Fruit fly (Drosophila melanogaster) whole organism, embryonic: Measurements from ENCODE around the gene CG16903.
A peak's percentile ranks its signal among the peaks of the same experiment; 100 is the strongest.

Source experiments
- Abd-B ChIP-seq: fragments of 200-800 bp; sonication (Bioruptor generic); optimal IDR thresholded peaks from 2 replicates; lab custom pipeline; 2018; ENCODE audit warnings: missing biosample characterization, mild to moderate bottlenecking, missing genetic modification characterization, moderate library complexity
- Adf1 ChIP-seq: fragments of 200-800 bp; sonication (Bioruptor generic); IDR thresholded peaks from 2 replicates; pipeline ENCODE4 v1.3.6; 2022; ENCODE audit warnings: missing biosample characterization, missing genetic modification characterization
- Bdp1 ChIP-seq: fragments of 200-800 bp; sonication (Bioruptor generic); optimal IDR thresholded peaks from 3 replicates; lab custom pipeline; 2016; ENCODE audit warnings: missing biosample characterization, missing genetic modification characterization
- CG10462 ChIP-seq: fragments of 200-800 bp; sonication (Bioruptor generic); optimal IDR thresholded peaks from 2 replicates; lab custom pipeline; 2016; ENCODE audit warnings: missing biosample characterization, missing genetic modification characterization
- CG10979 ChIP-seq: fragments of 200-800 bp; sonication (Bioruptor generic); optimal IDR thresholded peaks from 2 replicates; lab custom pipeline; 2018; ENCODE audit warnings: missing biosample characterization, mild to moderate bottlenecking, missing genetic modification characterization, moderate library complexity
- CG12219 ChIP-seq: fragments of 200-800 bp; sonication (Bioruptor generic); optimal IDR thresholded peaks from 3 replicates; lab custom pipeline; 2018; ENCODE audit warnings: missing biosample characterization, mild to moderate bottlenecking, missing genetic modification characterization
- CG12769 ChIP-seq: fragments of 200-800 bp; sonication (Bioruptor generic); optimal IDR thresholded peaks from 2 replicates; lab custom pipeline; 2019; ENCODE audit warnings: missing biosample characterization, mild to moderate bottlenecking, missing genetic modification characterization, moderate library complexity
- CG15073 ChIP-seq: fragments of 200-800 bp; sonication (Bioruptor generic); optimal IDR thresholded peaks from 2 replicates; lab custom pipeline; 2016; ENCODE audit warnings: missing biosample characterization, missing genetic modification characterization
- CG15601 ChIP-seq: fragments of 200-800 bp; sonication (Bioruptor generic); optimal IDR thresholded peaks from 3 replicates; lab custom pipeline; 2019; ENCODE audit warnings: missing biosample characterization, mild to moderate bottlenecking, missing genetic modification characterization, moderate library complexity
- CG17186 ChIP-seq: fragments of 200-800 bp; sonication (Bioruptor generic); optimal IDR thresholded peaks from 3 replicates; lab custom pipeline; 2017; ENCODE audit warnings: missing biosample characterization, missing genetic modification reagents, missing genetic modification characterization
- CG18476 ChIP-seq: fragments of 200-800 bp; sonication (Bioruptor generic); optimal IDR thresholded peaks from 2 replicates; lab custom pipeline; 2016; ENCODE audit warnings: missing biosample characterization, mild to moderate bottlenecking, missing genetic modification characterization
- CG33557 ChIP-seq: fragments of 200-800 bp; sonication (Bioruptor generic); optimal IDR thresholded peaks from 2 replicates; lab custom pipeline; 2019; ENCODE audit warnings: missing biosample characterization, mild to moderate bottlenecking, missing genetic modification characterization, moderate library complexity
- CG4424 ChIP-seq: fragments of 200-800 bp; sonication (Bioruptor generic); optimal IDR thresholded peaks from 3 replicates; lab custom pipeline; 2016; ENCODE audit warnings: missing biosample characterization, missing genetic modification characterization
- CG6765 ChIP-seq: fragments of 200-800 bp; sonication (Bioruptor generic); optimal IDR thresholded peaks from 3 replicates; lab custom pipeline; 2017; ENCODE audit warnings: missing biosample characterization, mild to moderate bottlenecking, missing genetic modification characterization
- CG7372 ChIP-seq: fragments of 200-800 bp; sonication (Bioruptor generic); IDR thresholded peaks from 2 replicates; pipeline ENCODE4 v1.3.6; 2022; ENCODE audit warnings: missing biosample characterization, missing genetic modification characterization
- CG7839 ChIP-seq: fragments of 200-800 bp; sonication (Bioruptor generic); optimal IDR thresholded peaks from 3 replicates; lab custom pipeline; 2018; ENCODE audit warnings: missing biosample characterization, mild to moderate bottlenecking, missing genetic modification characterization, moderate library complexity
- CG8290 ChIP-seq, 3 experiments: fragments of 200-800 bp; sonication (Bioruptor generic); optimal IDR thresholded peaks; 2 replicates each; lab custom pipeline; 2016 to 2019; ENCODE audit warnings: missing biosample characterization in 3 of 3, missing genetic modification characterization in 3 of 3, mild to moderate bottlenecking in 2 of 3, moderate library complexity in 1 of 3
- CG8478 ChIP-seq: fragments of >200 bp; optimal IDR thresholded peaks from 2 replicates; lab custom pipeline; 2018
- CG9609 ChIP-seq: fragments of 200-800 bp; sonication (Bioruptor generic); optimal IDR thresholded peaks from 3 replicates; lab custom pipeline; 2016; ENCODE audit warnings: missing biosample characterization, missing genetic modification characterization
- CG9932 ChIP-seq: fragments of 200-800 bp; sonication (Bioruptor generic); IDR thresholded peaks from 2 replicates; pipeline ENCODE4 v1.3.6; 2022; ENCODE audit warnings: missing biosample characterization, missing genetic modification characterization
- Fer1 ChIP-seq: fragments of 200-800 bp; sonication (Bioruptor generic); optimal IDR thresholded peaks from 2 replicates; lab custom pipeline; 2017; ENCODE audit warnings: missing biosample characterization, mild to moderate bottlenecking, missing genetic modification characterization
- HmgD ChIP-seq: fragments of 200-800 bp; sonication (Bioruptor generic); optimal IDR thresholded peaks from 3 replicates; lab custom pipeline; 2016; ENCODE audit warnings: missing biosample characterization, missing genetic modification characterization
- Hmr ChIP-seq: fragments of 200-800 bp; sonication (Bioruptor generic); optimal IDR thresholded peaks from 3 replicates; lab custom pipeline; 2017; ENCODE audit warnings: mild to moderate bottlenecking, missing biosample characterization, missing genetic modification reagents, missing genetic modification characterization
- Kr ChIP-seq: fragments of 200-800 bp; sonication (Bioruptor generic); optimal IDR thresholded peaks from 2 replicates; lab custom pipeline; 2017; ENCODE audit warnings: missing biosample characterization, mild to moderate bottlenecking, missing genetic modification characterization
- MBD-R2 ChIP-seq: fragments of 200-800 bp; sonication (Bioruptor generic); IDR thresholded peaks from 2 replicates; pipeline ENCODE4 v1.3.6; 2022; ENCODE audit warnings: missing biosample characterization, missing genetic modification characterization
- Xbp1 ChIP-seq: fragments of 200-800 bp; sonication (Bioruptor generic); optimal IDR thresholded peaks from 3 replicates; lab custom pipeline; 2016; ENCODE audit warnings: missing biosample characterization, mild to moderate bottlenecking, missing genetic modification characterization
- ac ChIP-seq: fragments of 200-800 bp; sonication (Bioruptor generic); optimal IDR thresholded peaks from 3 replicates; lab custom pipeline; 2017; ENCODE audit warnings: missing biosample characterization, mild to moderate bottlenecking, missing genetic modification characterization
- al ChIP-seq: fragments of 200-800 bp; sonication (Bioruptor generic); IDR thresholded peaks from 2 replicates; pipeline ENCODE4 v1.3.6; 2022; ENCODE audit warnings: missing biosample characterization, missing genetic modification characterization
- amos ChIP-seq: fragments of 200-800 bp; sonication (Bioruptor generic); IDR thresholded peaks from 2 replicates; pipeline ENCODE4 v1.3.6; 2022; ENCODE audit warnings: missing biosample characterization, missing genetic modification characterization; ENCODE audit not compliant: partially characterized antibody
- bab2 ChIP-seq: fragments of 200-800 bp; sonication (Bioruptor generic); optimal IDR thresholded peaks from 2 replicates; lab custom pipeline; 2016; ENCODE audit warnings: missing biosample characterization, missing genetic modification characterization
- bigmax ChIP-seq: fragments of 200-800 bp; sonication (Bioruptor generic); optimal IDR thresholded peaks from 2 replicates; lab custom pipeline; 2018; ENCODE audit warnings: missing biosample characterization, mild to moderate bottlenecking, missing genetic modification characterization
- caup ChIP-seq: fragments of 200-800 bp; sonication (Bioruptor generic); optimal IDR thresholded peaks from 3 replicates; lab custom pipeline; 2017; ENCODE audit warnings: missing biosample characterization, mild to moderate bottlenecking, missing genetic modification characterization, moderate library complexity; ENCODE audit not compliant: severe bottlenecking
- crp ChIP-seq, 2 experiments: fragments of 200-800 bp; sonication (Bioruptor generic); optimal IDR thresholded peaks; 2 replicates in 1 of 2; 3 replicates in 1 of 2; lab custom pipeline; 2017; ENCODE audit warnings: missing biosample characterization in 2 of 2, missing genetic modification characterization in 2 of 2, mild to moderate bottlenecking in 1 of 2, moderate library complexity in 1 of 2
- ham ChIP-seq: fragments of 200-800 bp; sonication (Bioruptor generic); IDR thresholded peaks from 2 replicates; pipeline ENCODE4 v1.3.6; 2022; ENCODE audit warnings: missing biosample characterization, missing genetic modification characterization
- hkb ChIP-seq, 2 experiments: fragments of 200-800 bp in 1 of 2; fragments of >200 bp in 1 of 2; sonication (Bioruptor generic) in 1 of 2; IDR thresholded peaks in 1 of 2; optimal IDR thresholded peaks in 1 of 2; 2 replicates each; pipeline versions ENCODE4 v1.3.6 to Lab custom; 2017 to 2022; ENCODE audit warnings: missing biosample characterization in 1 of 2, missing genetic modification characterization in 1 of 2
- insv ChIP-seq, 2 experiments: fragments of 200-800 bp; sonication (Bioruptor generic); optimal IDR thresholded peaks; 3 replicates each; lab custom pipeline; 2016 to 2018; ENCODE audit warnings: missing biosample characterization in 2 of 2, missing genetic modification characterization in 2 of 2
- jigr1 ChIP-seq: fragments of 200-800 bp; sonication (Bioruptor generic); IDR thresholded peaks from 3 replicates; pipeline ENCODE4 v1.3.6; 2022; ENCODE audit warnings: missing biosample characterization, missing genetic modification characterization
- lilli ChIP-seq: fragments of 200-800 bp; sonication (Bioruptor generic); optimal IDR thresholded peaks from 3 replicates; lab custom pipeline; 2016; ENCODE audit warnings: missing biosample characterization, missing genetic modification characterization
- mam ChIP-seq: fragments of 200-800 bp; sonication (Bioruptor generic); optimal IDR thresholded peaks from 3 replicates; lab custom pipeline; 2016; ENCODE audit warnings: missing biosample characterization, missing genetic modification characterization
- otp ChIP-seq: fragments of 200-800 bp; sonication (Bioruptor generic); IDR thresholded peaks from 3 replicates; pipeline ENCODE4, ENCODE4 v1.3.6; 2022; ENCODE audit warnings: missing biosample characterization, missing genetic modification characterization
- pb ChIP-seq: fragments of 200-800 bp; sonication (Bioruptor generic); optimal IDR thresholded peaks from 3 replicates; lab custom pipeline; 2016; ENCODE audit warnings: missing biosample characterization, missing genetic modification characterization
- ro ChIP-seq: fragments of 200-800 bp; sonication (Bioruptor generic); IDR thresholded peaks from 2 replicates; pipeline ENCODE4 v1.3.6; 2022; ENCODE audit warnings: missing biosample characterization, missing genetic modification characterization
- schlank ChIP-seq: fragments of 200-800 bp; sonication (Bioruptor generic); optimal IDR thresholded peaks from 2 replicates; lab custom pipeline; 2018; ENCODE audit warnings: missing biosample characterization, mild to moderate bottlenecking, missing genetic modification characterization
- seq ChIP-seq: fragments of 200-800 bp; sonication (Bioruptor generic); IDR thresholded peaks from 2 replicates; pipeline ENCODE4 v1.3.6; 2022; ENCODE audit warnings: missing biosample characterization, missing genetic modification characterization
- tio ChIP-seq: fragments of 200-800 bp; sonication (Bioruptor generic); optimal IDR thresholded peaks from 2 replicates; lab custom pipeline; 2017; ENCODE audit warnings: missing biosample characterization, missing genetic modification characterization, inconsistent platforms
- tna ChIP-seq: fragments of 200-800 bp; sonication (Bioruptor generic); IDR thresholded peaks from 2 replicates; pipeline ENCODE4 v1.3.6; 2022; ENCODE audit warnings: missing biosample characterization, missing genetic modification characterization; ENCODE audit not compliant: partially characterized antibody
- ttk ChIP-seq: fragments of 200-800 bp; sonication (Bioruptor generic); IDR thresholded peaks from 2 replicates; pipeline ENCODE4 v2.1.2; 2022; ENCODE audit warnings: missing biosample characterization, missing genetic modification characterization
- vvl ChIP-seq: fragments of 200-800 bp; sonication (Bioruptor generic); IDR thresholded peaks from 2 replicates; pipeline ENCODE4 v1.3.6; 2022; ENCODE audit warnings: missing biosample characterization, missing genetic modification characterization

The CG16903 gene

dm6 chrX:2123965-2124688, 43.9 kb upstream of the CG16903 start (continued):
- TF ChIP-seq HmgD (GFP tag; lab: Kevin White, UChicago) = no peak
- no peak for TF ChIP-seq CG8478 (lab: Kevin White, UChicago)
- TF ChIP-seq Xbp1 = peak; percentile 93
- peak; percentile 41 for TF ChIP-seq bigmax (GFP tag; lab: Kevin White, UChicago)
- peak; percentile 90 for TF ChIP-seq ro (GFP tag; lab: Robert Waterston, UW)
- peak in 1 of 2 experiments; percentile 86 for TF ChIP-seq insv (GFP tag; optimal IDR thresholded peaks at IDR 0.05; lab: Kevin White, UChicago)
- peak; percentile 81; the same call in 2 of the 3 replicates for TF ChIP-seq otp (GFP tag; lab: Robert Waterston, UW)
- TF ChIP-seq Kr (GFP tag; lab: Kevin White, UChicago) = peak; percentile 90
- TF ChIP-seq tna (GFP tag; lab: Robert Waterston, UW) = no peak
- peak; percentile 86 for TF ChIP-seq CG10462 (GFP tag; lab: Kevin White, UChicago)
- peak; percentile 88; the same call in 2 of the 3 replicates for TF ChIP-seq jigr1 (GFP tag; lab: Robert Waterston, UW)
- TF ChIP-seq crp (GFP tag; optimal IDR thresholded peaks at IDR 0.05; lab: Kevin White, UChicago) = peak in 1 of 2 experiments; percentile 48
- peak; percentile 89 for TF ChIP-seq al (GFP tag; lab: Robert Waterston, UW)
- TF ChIP-seq CG7839 (tag; lab: Kevin White, UChicago) = peak; percentile 99
- no peak for TF ChIP-seq amos
- TF ChIP-seq CG8290 (GFP tag; optimal IDR thresholded peaks at IDR 0.05; lab: Kevin White, UChicago) = peak; percentile 93
- TF ChIP-seq CG8290 (tag; optimal IDR thresholded peaks at IDR 0.05; lab: Kevin White, UChicago) = peak; percentile 32 to 92
- TF ChIP-seq mam (GFP tag; lab: Kevin White, UChicago) = peak; percentile 88
- TF ChIP-seq CG18476 (GFP tag; lab: Kevin White, UChicago) = peak; percentile 90
- peak; percentile 55 for TF ChIP-seq ttk (GFP tag; lab: Robert Waterston, UW)
- peak; percentile 97 for TF ChIP-seq CG6765
- peak; percentile 82 for TF ChIP-seq bab2 (GFP tag; lab: Kevin White, UChicago)
- TF ChIP-seq seq (GFP tag; lab: Robert Waterston, UW) = peak; percentile 84
- TF ChIP-seq CG9609 (GFP tag; lab: Kevin White, UChicago) = peak; percentile 88
- TF ChIP-seq lilli (GFP tag; lab: Kevin White, UChicago) = peak; percentile 84
- TF ChIP-seq ham (GFP tag; lab: Robert Waterston, UW) = peak; percentile 71
- TF ChIP-seq pb (GFP tag; lab: Kevin White, UChicago) = peak; percentile 72
- peak; percentile 89 for TF ChIP-seq schlank (tag; lab: Kevin White, UChicago)
- TF ChIP-seq CG15073 (GFP tag; lab: Kevin White, UChicago) = peak; percentile 66
- TF ChIP-seq CG12219 (GFP tag; lab: Kevin White, UChicago) = peak; percentile 89
- no peak for TF ChIP-seq CG12769 (tag; lab: Kevin White, UChicago)
- TF ChIP-seq ac (GFP tag; lab: Kevin White, UChicago) = peak; percentile 94
- TF ChIP-seq Adf1 = no peak
- TF ChIP-seq CG15601 (tag; lab: Kevin White, UChicago) = peak; percentile 97
- TF ChIP-seq Hmr = peak; percentile 98
- TF ChIP-seq caup (GFP tag; lab: Kevin White, UChicago) = peak; percentile 96
- peak; percentile 97 for TF ChIP-seq CG4424 (GFP tag; lab: Kevin White, UChicago)
- peak; percentile 50 for TF ChIP-seq CG17186 (GFP tag; lab: Kevin White, UChicago)
- TF ChIP-seq hkb (optimal IDR thresholded peaks at IDR 0.05; lab: Kevin White, UChicago) = no peak
- TF ChIP-seq hkb (GFP tag; IDR thresholded peaks at IDR 0.05; lab: Robert Waterston, UW) = peak; percentile 93
- peak; percentile 90 for TF ChIP-seq vvl (GFP tag; lab: Robert Waterston, UW)
- peak; percentile 97 for TF ChIP-seq Fer1 (GFP tag; lab: Kevin White, UChicago)
- peak; percentile 99 for TF ChIP-seq CG10979
- TF ChIP-seq MBD-R2 (GFP tag; lab: Robert Waterston, UW) = peak; percentile 68
- TF ChIP-seq Bdp1 = peak; percentile 60
- peak; percentile 94 for TF ChIP-seq CG7372 (GFP tag; lab: Robert Waterston, UW)
- TF ChIP-seq Abd-B (GFP tag; lab: Kevin White, UChicago) = peak; percentile 97
- TF ChIP-seq tio = peak; percentile 94
- peak; percentile 99 for TF ChIP-seq CG33557 (GFP tag; lab: Kevin White, UChicago)
- peak; percentile 92 for TF ChIP-seq CG9932 (GFP tag; lab: Robert Waterston, UW)
